Worm (Caenorhabditis elegans): ENCODE measurements around the gene lgc-25.

DNA sequence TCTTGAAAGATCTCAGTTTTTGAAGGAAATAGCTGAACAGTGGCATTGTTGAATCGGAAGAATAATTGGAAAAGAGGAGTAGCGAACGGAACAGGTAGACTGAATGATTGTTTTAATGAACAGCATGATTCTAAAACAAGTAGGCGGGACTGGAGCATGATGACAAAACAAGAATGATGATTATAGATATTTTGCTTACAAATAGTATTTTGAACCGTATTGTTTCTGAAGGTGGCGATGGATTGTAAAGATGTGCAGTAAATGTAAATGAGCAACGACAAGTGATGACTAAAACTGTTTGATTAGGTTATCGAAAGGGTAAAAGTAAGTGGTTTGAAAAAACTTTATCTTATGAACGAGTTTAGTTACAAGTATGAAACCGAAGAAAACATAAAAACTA, 27.3 kb downstream of the lgc-25 start, which contains the start of gene F28H6.8:
- TF ChIP-seq him-1 (tag; optimal IDR thresholded peaks at IDR 0.05) (no peak), W03F9.2 (tag; optimal IDR thresholded peaks at IDR 0.05) (no peak)
